Fruit fly (Drosophila melanogaster): ENCODE measurements around the gene ATPsynCF6.

The ATPsynCF6 gene

dm6 chr3R:23358565-23359138 lies 2.8 kb upstream of the ATPsynCF6 start, which contains the start of gene RpS3 (continued):
- TF ChIP-seq CG12769 (tag; optimal IDR thresholded peaks at IDR 0.05) (no peak), Max (GFP tag; optimal IDR thresholded peaks at IDR 0.05) (peak; percentile 86), D (optimal IDR thresholded peaks at IDR 0.05) (peak; percentile 2), D (GFP tag; optimal IDR thresholded peaks at IDR 0.05) (no peak), zfh1 (GFP tag; IDR thresholded peaks at IDR 0.05) (0 out of 3 replicates have a peak, but pooled peaks have one; percentile 13), CG13894 (tag; optimal IDR thresholded peaks at IDR 0.05) (peak; percentile 30), kah (GFP tag; optimal IDR thresholded peaks at IDR 0.05) (peak; percentile 33)

DNA sequence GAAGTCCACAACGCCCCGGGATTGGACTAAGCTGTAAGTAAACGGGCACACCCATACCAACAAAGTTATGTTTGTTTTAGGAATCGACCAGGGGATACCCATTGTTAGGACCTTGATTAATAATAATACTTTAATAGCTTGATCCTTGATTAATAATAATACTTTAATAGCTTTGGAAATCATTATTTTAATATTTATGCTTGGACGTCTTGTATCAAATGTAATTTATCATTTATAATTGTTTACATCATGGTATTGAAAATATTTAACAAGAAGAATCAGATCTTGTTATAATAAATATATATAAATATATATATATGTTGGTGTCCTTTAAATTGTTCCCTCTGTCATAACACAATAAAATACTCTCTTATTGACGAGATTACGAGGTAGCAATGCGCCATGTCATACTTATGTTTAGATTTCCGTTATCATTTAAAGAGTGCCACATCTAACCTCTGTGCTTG lies 1.1 kb upstream of the ATPsynCF6 start:
- TF ChIP-seq crp (GFP tag; optimal IDR thresholded peaks at IDR 0.05) (peak in 1 of 2 experiments; percentile 39), trem (tag; optimal IDR thresholded peaks at IDR 0.05) (peak; percentile 68), CG6683 (GFP tag; optimal IDR thresholded peaks at IDR 0.05) (no peak), disco-r (GFP tag; optimal IDR thresholded peaks at IDR 0.05) (no peak), CHES-1-like (GFP tag; optimal IDR thresholded peaks at IDR 0.05) (no peak), pho (GFP tag; optimal IDR thresholded peaks at IDR 0.05) (no peak), CG34376 (GFP tag; optimal IDR thresholded peaks at IDR 0.05) (no peak), Med (GFP tag) (peak; percentile 73), wor (GFP tag; IDR thresholded peaks at IDR 0.05) (peak; percentile 69), CG32532 (GFP tag; IDR thresholded peaks at IDR 0.05) (peak; percentile 86), CG10274 (GFP tag; optimal IDR thresholded peaks at IDR 0.05) (no peak), pnt (GFP tag; optimal IDR thresholded peaks at IDR 0.05) (no peak), CG1647 (GFP tag; optimal IDR thresholded peaks at IDR 0.05) (no peak), aop (GFP tag; IDR thresholded peaks at IDR 0.05) (no peak), Xrp1 (GFP tag; IDR thresholded peaks at IDR 0.05) (peak; percentile 87), ara (GFP tag; IDR thresholded peaks at IDR 0.05) (peak; percentile 50; the same call in 1 of the 2 replicates), Asciz (GFP tag; optimal IDR thresholded peaks at IDR 0.05) (peak; percentile 30), Hand (GFP tag; optimal IDR thresholded peaks at IDR 0.05) (peak; percentile 84), MTF-1 (GFP tag; optimal IDR thresholded peaks at IDR 0.05; ENCODE audit: borderline replicate concordance) (peak; percentile 31), CG12071 (GFP tag; optimal IDR thresholded peaks at IDR 0.05) (no peak), gcm2 (GFP tag; optimal IDR thresholded peaks at IDR 0.05) (no peak), Neu2 (GFP tag; optimal IDR thresholded peaks at IDR 0.05; ENCODE audit: borderline replicate concordance) (no peak), tx (GFP tag; optimal IDR thresholded peaks at IDR 0.05) (no peak), Lpt (GFP tag; optimal IDR thresholded peaks at IDR 0.05) (no peak), dm (GFP tag; optimal IDR thresholded peaks at IDR 0.05) (no peak), CG13894 (tag; optimal IDR thresholded peaks at IDR 0.05) (no peak), CG15696 (tag; optimal IDR thresholded peaks at IDR 0.05) (peak; percentile 54), Fer3 (tag; optimal IDR thresholded peaks at IDR 0.05) (peak; percentile 83), D (optimal IDR thresholded peaks at IDR 0.05) (no peak), D (GFP tag; optimal IDR thresholded peaks at IDR 0.05) (peak; percentile 66), pros (GFP tag; optimal IDR thresholded peaks at IDR 0.05) (no peak), da (GFP tag; optimal IDR thresholded peaks at IDR 0.05) (no peak), Six4 (GFP tag; optimal IDR thresholded peaks at IDR 0.05) (peak; percentile 74), CG13287 (GFP tag; IDR thresholded peaks at IDR 0.05; ENCODE audit: partially characterized antibody) (no peak), HLH54F (GFP tag; optimal IDR thresholded peaks at IDR 0.05) (no peak), NK7.1 (GFP tag; optimal IDR thresholded peaks at IDR 0.05) (no peak), CG10321 (GFP tag; IDR thresholded peaks at IDR 0.05) (peak; percentile 63; the same call in 1 of the 2 replicates), slp2 (GFP tag; optimal IDR thresholded peaks at IDR 0.05) (no peak), gfzf (GFP tag; optimal IDR thresholded peaks at IDR 0.05) (no peak), gcm (GFP tag; optimal IDR thresholded peaks at IDR 0.05) (peak; percentile 85), sens (GFP tag) (peak; percentile 74), peb (GFP tag; IDR thresholded peaks at IDR 0.05) (peak; percentile 21; the same call in 1 of the 2 replicates), CG11093 (GFP tag; IDR thresholded peaks at IDR 0.05) (peak; percentile 57; the same call in 2 of the 3 replicates), Fer2 (tag; optimal IDR thresholded peaks at IDR 0.05) (peak; percentile 39)

All from whole organism, embryonic.